Fruit fly (Drosophila melanogaster) ovary, adult (tissue): ENCODE measurements around the gene CG33333.

Experiments
- CG17801 ChIP-seq: fragments of 200-800 bp; optimal IDR thresholded peaks from 2 replicates; lab custom pipeline; 2019; ENCODE audit warnings: missing biosample characterization, mild to moderate bottlenecking, missing genetic modification characterization, moderate library complexity; ENCODE audit not compliant: partially characterized antibody

The CG33333 gene

DNA sequence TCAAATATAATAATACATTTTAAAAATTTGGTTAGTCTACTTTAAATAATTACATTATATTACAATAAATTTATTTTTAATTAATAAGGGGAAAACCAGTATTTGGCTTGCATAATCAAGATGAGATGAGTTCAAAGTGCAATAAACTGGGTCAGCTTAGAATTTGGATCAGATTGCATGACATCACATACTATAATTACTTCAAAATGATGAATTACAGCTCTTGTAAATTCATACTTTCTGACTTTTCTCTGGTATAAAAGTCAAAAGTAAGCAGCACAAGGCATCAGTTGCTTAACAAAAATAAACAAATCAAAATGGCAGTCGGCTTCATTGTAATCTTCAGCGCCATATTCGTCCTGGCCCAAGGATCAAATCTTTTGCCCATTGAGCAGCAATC is at the start of gene CG33333:
Gene CG33333, plus strand, starts transcription at position 301 of the 400 bp plus-strand sequence.
- no peak for TF ChIP-seq CG17801 (GFP tag; lab: Kevin White, UChicago)

DNA sequence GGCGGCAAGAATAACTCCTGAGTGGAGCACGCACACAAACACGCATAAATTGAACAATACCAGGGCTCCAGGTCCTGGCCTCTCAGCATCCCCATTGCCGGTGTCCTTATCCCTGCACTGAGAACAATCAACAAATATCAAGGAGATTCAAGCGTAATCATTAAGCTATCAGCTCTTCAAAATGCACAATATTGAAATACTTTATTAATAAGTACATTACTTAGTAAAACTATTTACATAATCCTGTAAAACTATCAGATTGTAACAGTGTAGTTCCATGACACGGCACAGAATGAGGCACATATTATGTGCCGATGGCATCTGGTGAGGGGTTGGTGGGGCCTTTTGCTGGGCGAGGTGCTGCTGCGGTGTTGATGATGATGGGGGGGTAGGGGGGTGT is 46.2 kb upstream of the CG33333 start:
- TF ChIP-seq CG17801 (GFP tag; lab: Kevin White, UChicago), result no peak

DNA sequence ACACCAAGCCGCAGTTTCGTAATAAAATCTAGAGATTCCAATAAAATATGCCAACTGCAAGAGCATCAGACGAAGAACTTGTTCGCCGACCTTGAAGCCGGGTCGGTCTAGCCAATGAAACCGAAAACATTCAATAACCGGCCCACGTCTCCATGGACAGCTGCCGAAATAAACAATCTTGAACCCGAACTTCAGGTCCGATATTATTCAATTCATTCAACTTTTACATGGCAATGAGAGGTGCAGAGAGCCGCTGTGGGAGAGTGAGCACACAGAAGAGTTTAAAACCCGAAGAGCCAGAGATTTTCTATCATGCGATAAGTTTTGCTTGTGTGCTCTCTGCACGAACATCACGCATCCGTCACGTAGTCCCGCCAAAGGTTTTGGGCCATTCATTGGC is 39.8 kb upstream of the CG33333 start:
- TF ChIP-seq CG17801 (GFP tag; lab: Kevin White, UChicago), result no peak

DNA sequence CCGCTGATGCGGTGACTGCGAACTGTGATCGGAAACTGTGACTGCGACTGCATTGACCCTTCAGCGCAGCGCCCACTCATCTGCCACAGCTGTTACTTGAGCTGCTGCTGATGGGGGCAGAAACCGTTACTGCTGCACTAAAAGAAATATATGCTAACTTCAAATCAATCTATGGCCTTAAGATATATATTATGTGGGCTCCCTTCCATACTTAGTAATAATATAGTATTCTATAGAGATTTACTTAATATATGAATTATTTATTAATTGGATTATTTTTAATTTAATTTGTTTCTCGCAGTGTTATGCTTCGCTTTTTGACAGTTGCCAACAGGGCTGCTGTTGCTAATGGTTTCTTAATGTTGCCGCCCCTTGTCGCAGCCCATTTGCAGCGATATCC is 38.2 kb upstream of the CG33333 start:
- no peak for TF ChIP-seq CG17801 (GFP tag; lab: Kevin White, UChicago)

DNA sequence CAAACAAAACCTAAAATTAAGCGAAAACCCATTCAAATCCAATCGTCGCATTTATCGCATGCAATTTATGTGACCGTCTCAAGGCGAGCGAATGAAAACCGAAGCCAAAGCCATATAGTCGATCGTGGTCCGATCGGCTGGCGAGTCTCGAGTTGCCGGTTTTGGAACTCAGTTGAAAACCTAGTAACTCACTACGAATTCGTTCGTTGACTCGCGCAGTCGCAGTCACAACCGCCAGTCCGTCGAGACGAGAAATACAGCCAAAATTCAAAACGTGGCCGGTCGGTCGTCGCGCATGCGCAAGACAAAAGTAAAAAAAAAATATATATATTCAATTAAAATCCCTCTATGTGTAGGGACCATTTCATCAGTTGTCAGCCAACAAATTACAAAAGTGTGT is 37.5 kb upstream of the CG33333 start, which contains the start of gene lute:
Gene lute, plus strand, starts transcription at position 203 of the 400 bp plus-strand sequence.
- no peak for TF ChIP-seq CG17801 (GFP tag; lab: Kevin White, UChicago)

DNA sequence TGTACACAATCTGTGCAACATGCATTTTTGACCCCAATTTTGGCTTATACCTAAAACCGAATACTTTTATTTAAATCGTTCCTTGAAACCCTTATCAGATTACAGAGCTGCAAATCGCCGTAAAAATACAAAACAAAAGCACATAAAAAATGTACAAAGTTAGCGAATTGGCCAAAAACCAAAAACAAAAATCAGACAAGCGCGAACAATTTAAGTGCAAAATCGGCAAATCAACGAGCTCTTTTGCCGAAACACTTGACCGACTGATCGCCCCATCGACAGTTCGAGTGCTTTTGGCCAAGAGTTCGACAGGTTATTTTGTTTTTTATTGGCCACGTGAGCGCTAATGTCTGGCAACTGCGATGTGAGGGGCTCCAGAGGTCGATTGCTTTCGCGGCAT is 35.4 kb upstream of the CG33333 start:
- no peak for TF ChIP-seq CG17801 (GFP tag; lab: Kevin White, UChicago)

DNA sequence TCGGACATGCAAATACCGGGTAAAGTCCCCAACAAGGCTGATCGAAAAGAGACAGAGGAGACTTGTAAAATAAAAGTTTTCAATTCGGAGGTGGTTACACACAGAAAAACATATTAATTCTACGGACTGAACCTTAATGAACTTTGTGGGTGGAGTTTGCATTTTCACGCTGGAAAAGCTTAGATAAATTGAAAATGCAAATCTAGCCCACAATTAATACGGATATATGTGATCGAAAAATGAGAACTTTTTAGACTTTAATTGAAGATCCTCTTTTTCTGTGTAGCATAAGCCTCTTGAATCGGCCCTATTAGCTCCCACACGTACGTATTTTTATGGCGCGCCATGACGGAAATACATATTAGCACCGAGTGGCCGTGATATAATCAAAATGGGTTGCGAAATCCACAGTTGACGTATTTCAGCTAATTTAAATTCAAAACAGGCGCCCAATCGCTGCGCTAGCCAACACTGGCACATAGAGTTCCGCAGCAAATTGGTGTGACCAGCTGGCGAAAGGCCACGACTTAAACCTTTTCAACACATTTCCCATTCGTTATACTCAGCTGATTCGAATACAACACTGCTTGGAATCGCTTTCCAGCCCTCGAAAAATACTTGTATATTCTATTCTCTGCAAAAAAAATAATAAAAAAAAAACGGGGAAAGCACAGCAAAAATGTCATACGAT is 31.8 kb upstream of the CG33333 start:
- peak; percentile 79 for TF ChIP-seq CG17801 (GFP tag; lab: Kevin White, UChicago)

DNA sequence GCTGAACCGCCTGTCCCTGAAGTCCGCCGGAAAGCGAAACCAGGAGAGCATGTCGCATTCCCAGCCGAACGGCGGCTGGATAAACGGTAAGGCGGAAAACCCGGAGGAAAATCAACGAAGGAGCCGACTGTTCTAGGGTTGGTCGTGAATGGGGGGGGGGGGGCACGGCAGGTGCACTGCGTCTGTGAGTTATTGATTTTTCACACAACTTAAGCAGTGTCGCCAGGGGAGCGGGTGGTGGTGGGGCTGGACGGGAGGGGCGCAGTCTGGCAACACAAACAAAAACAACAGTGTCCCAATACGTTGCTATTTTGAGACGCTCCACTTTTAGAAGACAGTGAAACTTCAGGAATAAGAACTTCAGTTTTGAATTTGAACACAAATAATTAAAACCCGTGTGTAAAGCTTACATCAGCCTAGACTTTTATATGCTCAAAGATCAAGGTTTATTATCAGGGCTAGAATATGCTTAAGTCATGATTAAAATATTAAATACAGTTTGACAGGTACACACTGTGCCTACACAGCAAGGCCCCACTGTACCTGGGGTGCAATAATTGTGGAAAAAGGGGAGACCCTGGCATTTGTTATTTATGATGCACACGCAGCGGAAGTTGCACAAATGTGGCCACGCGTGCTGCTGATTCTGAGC is 31.0 kb upstream of the CG33333 start:
- TF ChIP-seq CG17801 (GFP tag; lab: Kevin White, UChicago), result peak; percentile 51

DNA sequence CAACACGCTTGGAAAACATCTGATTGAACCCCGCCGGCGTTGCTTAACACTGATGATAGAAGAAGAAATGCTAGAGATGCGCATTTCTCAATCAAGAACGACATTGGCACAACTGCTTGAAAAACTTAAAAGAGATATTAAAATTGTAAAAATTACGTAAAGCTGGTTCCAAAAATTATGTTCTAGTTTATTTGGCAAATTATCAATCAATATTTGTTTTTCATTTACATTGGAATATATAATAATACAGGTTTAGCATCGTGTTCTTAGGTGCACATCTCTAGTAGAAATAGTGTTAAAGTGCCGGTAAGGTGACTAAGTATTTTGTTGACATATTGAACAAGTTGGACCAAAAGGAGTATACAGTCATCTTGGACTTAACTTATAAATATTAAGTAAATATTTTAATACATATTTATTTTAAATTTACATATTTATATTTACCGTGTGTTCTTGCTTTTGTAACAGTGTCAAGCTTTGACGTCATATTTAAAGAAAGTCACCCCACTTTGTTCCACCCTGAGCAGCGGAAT is 25.9 kb upstream of the CG33333 start, which contains the start of the genes Brf and sds22:
Gene Brf, minus strand, starts transcription at position 25 of the 533 bp plus-strand sequence.
Gene sds22, plus strand, starts transcription at position 282 of the 533 bp plus-strand sequence.
- TF ChIP-seq CG17801 (GFP tag; lab: Kevin White, UChicago), result peak; percentile 96

DNA sequence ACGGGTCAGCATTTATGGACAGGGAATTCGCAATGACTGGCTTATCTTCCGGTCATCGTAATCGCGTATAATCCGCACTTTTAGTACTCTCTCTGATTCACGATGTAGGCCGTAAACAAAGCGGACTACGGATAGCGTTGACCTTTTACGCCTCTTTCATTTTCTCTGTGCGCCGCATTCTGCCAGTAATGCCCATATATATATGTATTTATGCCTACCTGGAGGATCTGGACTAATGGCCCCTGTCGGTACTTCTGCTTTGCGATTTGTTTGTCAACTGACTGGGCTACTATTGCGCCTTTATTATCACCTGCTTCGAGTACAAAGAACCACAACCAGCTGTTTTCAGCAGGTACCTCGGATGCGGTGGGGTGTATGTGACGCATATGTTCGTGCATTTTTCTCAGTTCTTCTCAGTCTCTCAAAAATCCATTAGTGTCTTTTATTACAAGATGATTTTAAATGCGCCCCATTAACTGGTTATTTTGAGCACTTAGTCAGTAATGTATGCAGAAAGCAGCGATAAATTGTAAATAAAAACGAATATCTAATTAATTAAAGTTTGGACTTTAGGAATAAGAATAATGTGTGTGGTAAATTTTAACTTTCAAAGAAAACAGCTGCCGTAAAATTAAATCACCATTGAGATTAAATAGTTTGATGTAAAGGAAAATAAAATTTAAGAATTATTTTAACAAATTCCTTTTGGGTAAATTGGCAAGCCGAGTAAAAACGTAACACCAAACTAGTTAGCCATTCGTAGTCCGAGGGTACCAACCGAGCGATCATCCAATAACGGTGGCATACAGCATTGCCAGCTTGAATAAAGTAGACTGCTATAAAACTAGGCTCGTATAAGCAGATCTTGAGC is 22.7 kb upstream of the CG33333 start, which contains the start of gene CREG:
Gene CREG, minus strand, starts transcription at position 323 of the 871 bp plus-strand sequence.
- TF ChIP-seq CG17801 (GFP tag; lab: Kevin White, UChicago), result no peak

DNA sequence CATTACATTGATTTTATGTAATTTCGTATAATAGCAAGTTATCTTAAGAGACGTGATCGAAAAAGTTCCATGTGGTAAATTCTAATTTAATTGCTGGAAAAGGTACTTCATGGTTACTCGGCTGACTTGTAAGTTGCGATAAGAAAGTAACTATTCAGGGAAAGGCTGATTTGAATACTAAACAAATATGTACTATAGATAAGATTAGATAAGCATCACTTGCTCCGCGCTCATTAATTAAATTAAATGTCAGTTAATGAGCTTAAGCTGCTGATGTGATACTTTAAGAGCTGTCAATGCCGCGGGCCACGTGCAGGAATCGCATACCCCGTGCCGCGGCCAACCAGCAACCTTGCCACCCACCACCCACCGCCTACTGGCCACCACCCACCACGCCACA is 17.2 kb upstream of the CG33333 start:
- TF ChIP-seq CG17801 (GFP tag; lab: Kevin White, UChicago), result no peak

DNA sequence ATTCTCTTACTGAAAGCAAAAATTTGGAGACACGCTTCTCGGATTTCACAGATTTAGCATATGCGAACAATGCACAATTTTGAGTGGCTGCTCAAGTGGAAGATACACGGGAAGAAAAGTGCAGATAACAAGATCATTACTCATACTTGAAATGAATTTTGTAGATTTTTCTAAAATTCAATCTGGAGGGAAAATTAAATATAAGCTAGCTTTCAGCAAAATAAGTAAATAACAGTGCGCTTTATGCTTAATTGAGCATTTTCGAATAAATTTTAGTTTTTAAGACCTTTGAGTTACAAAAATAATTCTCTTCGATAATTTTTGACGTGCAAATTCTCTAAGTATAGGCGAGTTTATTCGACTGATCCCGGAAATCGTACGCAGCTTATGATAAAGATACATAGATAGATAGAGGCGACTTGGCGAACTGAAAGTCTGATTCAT is 16.6 kb upstream of the CG33333 start:
- TF ChIP-seq CG17801 (GFP tag; lab: Kevin White, UChicago), result peak; percentile 51

DNA sequence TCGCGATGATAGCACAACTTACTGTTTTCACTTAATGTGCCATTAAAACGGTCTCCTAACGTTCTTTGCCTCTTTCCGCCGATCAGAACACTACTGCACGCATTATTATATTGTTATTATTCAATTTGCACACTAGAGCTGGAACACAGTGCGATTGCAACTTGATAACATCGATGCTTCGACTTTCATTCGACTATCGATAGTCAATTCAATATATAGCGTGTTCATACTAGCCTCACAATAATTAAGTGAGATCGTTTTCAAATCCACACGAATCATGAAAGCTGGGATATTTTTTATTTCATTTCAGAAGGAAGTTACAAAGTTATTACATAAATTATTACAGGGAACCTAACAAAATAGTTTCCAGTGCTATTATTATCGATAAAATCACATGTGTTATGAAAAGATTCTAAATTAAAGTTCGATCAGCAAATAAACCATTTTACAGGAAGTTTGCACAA is 15.9 kb upstream of the CG33333 start:
- TF ChIP-seq CG17801 (GFP tag; lab: Kevin White, UChicago), result peak; percentile 20

DNA sequence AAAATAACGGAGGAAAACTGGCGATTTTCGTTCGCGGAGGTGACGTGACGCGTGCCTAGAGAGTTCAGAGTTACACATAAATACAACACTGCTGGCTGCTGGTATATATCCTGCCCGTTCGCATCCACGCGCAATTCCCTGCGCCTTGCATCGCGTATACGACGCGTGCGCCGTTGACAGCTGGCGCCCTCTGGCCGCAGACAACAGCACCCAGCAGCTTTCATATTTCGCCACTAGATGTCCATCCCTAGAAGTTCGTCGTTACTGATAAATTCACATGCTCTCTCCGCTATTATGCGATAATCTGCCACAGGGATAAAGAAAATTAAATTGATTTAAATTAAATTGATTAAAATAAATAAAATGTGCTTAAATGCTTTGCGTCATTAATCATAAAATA is 14.8 kb upstream of the CG33333 start, which contains the start of gene Sur-8:
Gene Sur-8, minus strand, starts transcription at position 82 of the 400 bp plus-strand sequence.
- TF ChIP-seq CG17801 (GFP tag; lab: Kevin White, UChicago), result no peak
